Worm (Caenorhabditis elegans): ENCODE measurements around the gene rnh-1.0.

rnh-1.0 gene

ce11 chrII:4966576-4966975, 28.6 kb upstream of the rnh-1.0 start:
- TF ChIP-seq daf-8 (GFP tag; IDR thresholded peaks at IDR 0.05) (no peak), php-3 (GFP tag; IDR thresholded peaks at IDR 0.05) (peak; percentile 59), dve-1 (tag; optimal IDR thresholded peaks at IDR 0.05; ENCODE audit: insufficient read depth) (peak; percentile 76), daf-16 (GFP tag; optimal IDR thresholded peaks at IDR 0.05) (no peak), daf-16 (tag; optimal IDR thresholded peaks at IDR 0.05) (peak; percentile 31), zfp-3 (GFP tag; conservative IDR thresholded peaks at IDR 0.05) (no peak), nhr-28 (tag; optimal IDR thresholded peaks at IDR 0.05) (peak; percentile 15), lin-38 (GFP tag; IDR thresholded peaks at IDR 0.05) (no peak), mep-1 (tag; optimal IDR thresholded peaks at IDR 0.05) (no peak), pqm-1 (tag; optimal IDR thresholded peaks at IDR 0.05) (peak; percentile 14), hif-1 (tag; optimal IDR thresholded peaks at IDR 0.05) (no peak), hlh-11 (tag; optimal IDR thresholded peaks at IDR 0.05) (peak; percentile 14), F10B5.3 (tag; optimal IDR thresholded peaks at IDR 0.05) (no peak)

- TF ChIP-seq dmd-8 (GFP tag; IDR thresholded peaks at IDR 0.05) (no peak), lin-38 (GFP tag; IDR thresholded peaks at IDR 0.05) (no peak), hlh-11 (tag; optimal IDR thresholded peaks at IDR 0.05) (peak; percentile 20), skn-1 (tag; optimal IDR thresholded peaks at IDR 0.05) (no peak), unc-130 (GFP tag; optimal IDR thresholded peaks at IDR 0.05) (no peak), nhr-6 (tag; optimal IDR thresholded peaks at IDR 0.05) (no peak), rbr-2 (tag; optimal IDR thresholded peaks at IDR 0.05) (no peak), daf-19 (GFP tag; conservative IDR thresholded peaks at IDR 0.05) (no peak), F49E8.2 (tag; optimal IDR thresholded peaks at IDR 0.05; ENCODE audit: borderline replicate concordance) (no peak), mdl-1 (tag; optimal IDR thresholded peaks at IDR 0.05) (no peak), Y105C5A.15 (GFP tag; IDR thresholded peaks at IDR 0.05) (no peak), pqm-1 (tag; optimal IDR thresholded peaks at IDR 0.05) (peak; percentile 68), nhr-237 (tag; optimal IDR thresholded peaks at IDR 0.05) (no peak)
These were observed 27.5 kb upstream of the rnh-1.0 start for ce11 chrII:4967636-4968035.

- no peak for TF ChIP-seq spr-1 (tag; optimal IDR thresholded peaks at IDR 0.05)
- TF ChIP-seq daf-8 (GFP tag; IDR thresholded peaks at IDR 0.05), result no peak
- no peak for TF ChIP-seq ztf-11 (tag; optimal IDR thresholded peaks at IDR 0.05)
- TF ChIP-seq madf-5 (GFP tag; IDR thresholded peaks at IDR 0.05), result no peak
- TF ChIP-seq nhr-77 (tag; optimal IDR thresholded peaks at IDR 0.05), result no peak
- TF ChIP-seq mep-1 (tag; optimal IDR thresholded peaks at IDR 0.05), result no peak
- TF ChIP-seq ztf-7 (tag; optimal IDR thresholded peaks at IDR 0.05), result no peak
- TF ChIP-seq jun-1 (tag; optimal IDR thresholded peaks at IDR 0.05), result no peak
- no peak for TF ChIP-seq daf-16 (GFP tag; optimal IDR thresholded peaks at IDR 0.05)
- no peak for TF ChIP-seq daf-16 (tag; optimal IDR thresholded peaks at IDR 0.05)
- TF ChIP-seq zfp-3 (GFP tag; conservative IDR thresholded peaks at IDR 0.05), result no peak
- TF ChIP-seq nhr-76 (tag; optimal IDR thresholded peaks at IDR 0.05), result no peak
- TF ChIP-seq vab-7 (GFP tag; IDR thresholded peaks at IDR 0.05), result no peak
- TF ChIP-seq saeg-2 (GFP tag; IDR thresholded peaks at IDR 0.05), result no peak
These were observed 26.3 kb upstream of the rnh-1.0 start, which contains the start of gene shc-2 for ce11 chrII:4968863-4969262. Gene shc-2, plus strand, starts transcription at chrII:4969163.

- no peak for TF ChIP-seq F10B5.3 (tag; optimal IDR thresholded peaks at IDR 0.05)
- no peak for TF ChIP-seq F44E2.7 (GFP tag; IDR thresholded peaks at IDR 0.05)
- TF ChIP-seq nhr-77 (tag; optimal IDR thresholded peaks at IDR 0.05), result no peak
- no peak for TF ChIP-seq F37D6.2 (tag; optimal IDR thresholded peaks at IDR 0.05)
- no peak for TF ChIP-seq ces-1 (GFP tag; optimal IDR thresholded peaks at IDR 0.05)
- peak; percentile 86 for TF ChIP-seq aha-1 (tag)
These were observed 20.6 kb upstream of the rnh-1.0 start for ce11 chrII:4974448-4974951.
